Fruit fly (Drosophila melanogaster): ENCODE measurements around the gene CG31437.

- TF ChIP-seq insv (optimal IDR thresholded peaks at IDR 0.05) (no peak), psq (optimal IDR thresholded peaks at IDR 0.05) (no peak), h (optimal IDR thresholded peaks at IDR 0.05) (no peak), Myc (optimal IDR thresholded peaks at IDR 0.05) (no peak), Sin3A (optimal IDR thresholded peaks at IDR 0.05) (no peak)
Observed at dm6 chr3R:25400545-25400944, 17.0 kb downstream of the CG31437 start, which contains the start of gene Muc96D.
